Fruit fly (Drosophila melanogaster): ENCODE results near the gene Ect3.

dm6 chr3R:12032842-12033241 lies 33.8 kb downstream of the Ect3 start, which contains the start of gene ssp5:
- TF ChIP-seq Blimp-1 (GFP tag; optimal IDR thresholded peaks at IDR 0.05), result no peak
- no peak for TF ChIP-seq Sox102F (GFP tag; optimal IDR thresholded peaks at IDR 0.05)
- TF ChIP-seq Hr4 (GFP tag; optimal IDR thresholded peaks at IDR 0.05), result no peak
- TF ChIP-seq Sox14 (GFP tag; optimal IDR thresholded peaks at IDR 0.05), result no peak
- no peak for TF ChIP-seq OdsH (GFP tag; optimal IDR thresholded peaks at IDR 0.05)
- TF ChIP-seq Ets96B (tag; optimal IDR thresholded peaks at IDR 0.05), result no peak
- TF ChIP-seq achi (GFP tag; optimal IDR thresholded peaks at IDR 0.05), result no peak

All from whole organism, prepupa.